Fruit fly (Drosophila melanogaster): ENCODE measurements around the gene Nipsnap.

The Nipsnap gene

dm6 chrX:16090179-16091144 is 17.1 kb upstream of the Nipsnap start (continued):
- TF ChIP-seq D (optimal IDR thresholded peaks at IDR 0.05) (no peak), D (GFP tag; optimal IDR thresholded peaks at IDR 0.05) (peak; percentile 72), crc (GFP tag; optimal IDR thresholded peaks at IDR 0.05) (peak; percentile 77), CG18262 (tag; optimal IDR thresholded peaks at IDR 0.05) (peak; percentile 72), zfh2 (GFP tag; optimal IDR thresholded peaks at IDR 0.05) (peak; percentile 93), tin (GFP tag; optimal IDR thresholded peaks at IDR 0.05) (peak; percentile 87), Hr78 (GFP tag; optimal IDR thresholded peaks at IDR 0.05) (peak in 1 of 2 experiments; percentile 44), z (GFP tag; IDR thresholded peaks at IDR 0.05) (no peak), pzg (GFP tag; optimal IDR thresholded peaks at IDR 0.05) (peak; percentile 21), twi (tag; optimal IDR thresholded peaks at IDR 0.05) (peak; percentile 62), Med (GFP tag) (peak; percentile 99), CG9817 (tag; optimal IDR thresholded peaks at IDR 0.05) (peak; percentile 96), CG31365 (tag; optimal IDR thresholded peaks at IDR 0.05) (peak; percentile 77), hkb (optimal IDR thresholded peaks at IDR 0.05) (no peak), hkb (GFP tag; IDR thresholded peaks at IDR 0.05) (peak; percentile 89), slp2 (GFP tag; optimal IDR thresholded peaks at IDR 0.05) (peak; percentile 68), grau (tag; optimal IDR thresholded peaks at IDR 0.05) (peak; percentile 96), org-1 (GFP tag; optimal IDR thresholded peaks at IDR 0.05) (peak; percentile 74), sna (GFP tag; IDR thresholded peaks at IDR 0.05; ENCODE audit: partially characterized antibody) (no peak), Neu2 (GFP tag; optimal IDR thresholded peaks at IDR 0.05; ENCODE audit: borderline replicate concordance) (no peak), CG18619 (GFP tag; optimal IDR thresholded peaks at IDR 0.05) (peak; percentile 89), Lpt (GFP tag; optimal IDR thresholded peaks at IDR 0.05) (no peak), CG12769 (tag; optimal IDR thresholded peaks at IDR 0.05) (peak; percentile 97), Dad (GFP tag; optimal IDR thresholded peaks at IDR 0.05) (peak; percentile 77), NK7.1 (GFP tag; optimal IDR thresholded peaks at IDR 0.05) (peak; percentile 66), ab (GFP tag; optimal IDR thresholded peaks at IDR 0.05) (peak; percentile 80), hth (optimal IDR thresholded peaks at IDR 0.05) (no peak), Nf-YA (GFP tag; IDR thresholded peaks at IDR 0.05) (peak; percentile 83), CG32532 (GFP tag; IDR thresholded peaks at IDR 0.05) (peak; percentile 95), emc (GFP tag; optimal IDR thresholded peaks at IDR 0.05) (peak; percentile 84), otp (GFP tag; IDR thresholded peaks at IDR 0.05) (peak; percentile 86), crol (GFP tag; IDR thresholded peaks at IDR 0.05) (0 out of 2 replicates have a peak, but pooled peaks have one; percentile 31), CG4424 (GFP tag; optimal IDR thresholded peaks at IDR 0.05) (peak; percentile 87), CG30403 (GFP tag; optimal IDR thresholded peaks at IDR 0.05) (peak; percentile 90), ara (GFP tag; IDR thresholded peaks at IDR 0.05) (peak; percentile 82), unpg (GFP tag; optimal IDR thresholded peaks at IDR 0.05) (peak; percentile 93), CG17829 (tag; optimal IDR thresholded peaks at IDR 0.05) (peak; percentile 77), CG8089 (GFP tag; optimal IDR thresholded peaks at IDR 0.05) (peak; percentile 74), CG6813 (GFP tag; optimal IDR thresholded peaks at IDR 0.05) (peak; percentile 82), CG7987 (GFP tag; optimal IDR thresholded peaks at IDR 0.05) (peak; percentile 74), kay (GFP tag; optimal IDR thresholded peaks at IDR 0.05) (peak; percentile 64), CG3407 (GFP tag; optimal IDR thresholded peaks at IDR 0.05) (peak; percentile 67), cad (GFP tag; optimal IDR thresholded peaks at IDR 0.05) (no peak), Dip2 (GFP tag; IDR thresholded peaks at IDR 0.05) (no peak; the same call in 1 of the 2 replicates), stwl (tag; optimal IDR thresholded peaks at IDR 0.05) (no peak), CG15011 (GFP tag; optimal IDR thresholded peaks at IDR 0.05) (peak; percentile 81), bowl (GFP tag; IDR thresholded peaks at IDR 0.05) (peak; percentile 62), D19B (GFP tag; optimal IDR thresholded peaks at IDR 0.05) (peak; percentile 80), CG9215 (GFP tag; IDR thresholded peaks at IDR 0.05) (peak; percentile 79), jing (GFP tag; optimal IDR thresholded peaks at IDR 0.05) (peak; percentile 79)

Data from whole organism, embryonic.